Fruit fly (Drosophila melanogaster): Measurements from ENCODE around the gene CG5004.

The CG5004 gene

dm6 chrX:17091062-17091904, 16.1 kb upstream of the CG5004 start, which contains the start of the genes CG16700 and CG4991 (continued):
- TF ChIP-seq CG2120 (GFP tag; optimal IDR thresholded peaks at IDR 0.05) (peak; percentile 63), grau (tag; optimal IDR thresholded peaks at IDR 0.05) (peak; percentile 90), esg (GFP tag; conservative IDR thresholded peaks at IDR 0.05) (peak; percentile 60), Ets97D (GFP tag; optimal IDR thresholded peaks at IDR 0.05) (no peak), schlank (tag; optimal IDR thresholded peaks at IDR 0.05) (no peak), CG32532 (GFP tag; IDR thresholded peaks at IDR 0.05) (peak; percentile 79), br (optimal IDR thresholded peaks at IDR 0.05) (no peak), CG5180 (GFP tag; optimal IDR thresholded peaks at IDR 0.05) (peak; percentile 71), CG11093 (GFP tag; IDR thresholded peaks at IDR 0.05) (peak; percentile 39; the same call in 1 of the 3 replicates), grn (GFP tag; optimal IDR thresholded peaks at IDR 0.05) (no peak), btn (GFP tag; optimal IDR thresholded peaks at IDR 0.05) (no peak), scrt (GFP tag; optimal IDR thresholded peaks at IDR 0.05) (peak; percentile 61), HLH54F (GFP tag; optimal IDR thresholded peaks at IDR 0.05) (no peak), gfzf (GFP tag; optimal IDR thresholded peaks at IDR 0.05) (no peak), dmrt99B (tag; optimal IDR thresholded peaks at IDR 0.05) (peak; percentile 87), CG1647 (GFP tag; optimal IDR thresholded peaks at IDR 0.05) (no peak), CG4730 (GFP tag; IDR thresholded peaks at IDR 0.05) (peak; percentile 37; the same call in 1 of the 2 replicates), abd-A (tag; optimal IDR thresholded peaks at IDR 0.05) (no peak), CG4360 (GFP tag; IDR thresholded peaks at IDR 0.05) (no peak), CG32772 (GFP tag; IDR thresholded peaks at IDR 0.05) (peak; percentile 65), CG9437 (GFP tag; optimal IDR thresholded peaks at IDR 0.05) (peak; percentile 87), Ssrp (tag; optimal IDR thresholded peaks at IDR 0.05) (peak; percentile 85), Dfd (GFP tag; optimal IDR thresholded peaks at IDR 0.05) (no peak), Oli (tag; optimal IDR thresholded peaks at IDR 0.05) (peak; percentile 85), CG32767 (GFP tag; IDR thresholded peaks at IDR 0.05) (peak; percentile 70; the same call in 1 of the 2 replicates), org-1 (GFP tag; optimal IDR thresholded peaks at IDR 0.05) (peak; percentile 70), CG43689 (GFP tag; IDR thresholded peaks at IDR 0.05) (no peak), CG15514 (GFP tag; optimal IDR thresholded peaks at IDR 0.05) (peak; percentile 11), Dll (GFP tag; IDR thresholded peaks at IDR 0.05; ENCODE audit: partially characterized antibody) (no peak), kay (GFP tag; optimal IDR thresholded peaks at IDR 0.05) (peak; percentile 54), pfk (GFP tag; optimal IDR thresholded peaks at IDR 0.05) (no peak), gro (GFP tag; optimal IDR thresholded peaks at IDR 0.05) (no peak), CG6683 (GFP tag; optimal IDR thresholded peaks at IDR 0.05) (peak; percentile 66), Dad (GFP tag; optimal IDR thresholded peaks at IDR 0.05) (no peak), NfI (GFP tag; optimal IDR thresholded peaks at IDR 0.05) (peak; percentile 55), CG10462 (GFP tag; optimal IDR thresholded peaks at IDR 0.05) (peak; percentile 42), Chrac-16 (GFP tag; optimal IDR thresholded peaks at IDR 0.05) (peak; percentile 58), vfl (GFP tag; optimal IDR thresholded peaks at IDR 0.05) (no peak), CG1832 (GFP tag; optimal IDR thresholded peaks at IDR 0.05) (peak; percentile 50), CoRest (tag; optimal IDR thresholded peaks at IDR 0.05) (peak; percentile 93), CG11456 (GFP tag; IDR thresholded peaks at IDR 0.05) (peak; percentile 72; the same call in 2 of the 3 replicates), ems (GFP tag; optimal IDR thresholded peaks at IDR 0.05) (no peak), CG9876 (GFP tag; optimal IDR thresholded peaks at IDR 0.05) (no peak), C15 (GFP tag; IDR thresholded peaks at IDR 0.05) (no peak), CG7357 (GFP tag; IDR thresholded peaks at IDR 0.05) (peak; percentile 55), CG10267 (tag; optimal IDR thresholded peaks at IDR 0.05) (peak; percentile 79), repo (GFP tag; optimal IDR thresholded peaks at IDR 0.05) (no peak), B-H2 (GFP tag; optimal IDR thresholded peaks at IDR 0.05) (no peak), ase (GFP tag; IDR thresholded peaks at IDR 0.05) (peak; percentile 59; the same call in 2 of the 3 replicates), CG15479 (GFP tag; optimal IDR thresholded peaks at IDR 0.05) (peak; percentile 34)

All from whole organism, embryonic.